Fruit fly (Drosophila melanogaster): ENCODE measurements around the gene CG7778.

CG7778 gene

DNA sequence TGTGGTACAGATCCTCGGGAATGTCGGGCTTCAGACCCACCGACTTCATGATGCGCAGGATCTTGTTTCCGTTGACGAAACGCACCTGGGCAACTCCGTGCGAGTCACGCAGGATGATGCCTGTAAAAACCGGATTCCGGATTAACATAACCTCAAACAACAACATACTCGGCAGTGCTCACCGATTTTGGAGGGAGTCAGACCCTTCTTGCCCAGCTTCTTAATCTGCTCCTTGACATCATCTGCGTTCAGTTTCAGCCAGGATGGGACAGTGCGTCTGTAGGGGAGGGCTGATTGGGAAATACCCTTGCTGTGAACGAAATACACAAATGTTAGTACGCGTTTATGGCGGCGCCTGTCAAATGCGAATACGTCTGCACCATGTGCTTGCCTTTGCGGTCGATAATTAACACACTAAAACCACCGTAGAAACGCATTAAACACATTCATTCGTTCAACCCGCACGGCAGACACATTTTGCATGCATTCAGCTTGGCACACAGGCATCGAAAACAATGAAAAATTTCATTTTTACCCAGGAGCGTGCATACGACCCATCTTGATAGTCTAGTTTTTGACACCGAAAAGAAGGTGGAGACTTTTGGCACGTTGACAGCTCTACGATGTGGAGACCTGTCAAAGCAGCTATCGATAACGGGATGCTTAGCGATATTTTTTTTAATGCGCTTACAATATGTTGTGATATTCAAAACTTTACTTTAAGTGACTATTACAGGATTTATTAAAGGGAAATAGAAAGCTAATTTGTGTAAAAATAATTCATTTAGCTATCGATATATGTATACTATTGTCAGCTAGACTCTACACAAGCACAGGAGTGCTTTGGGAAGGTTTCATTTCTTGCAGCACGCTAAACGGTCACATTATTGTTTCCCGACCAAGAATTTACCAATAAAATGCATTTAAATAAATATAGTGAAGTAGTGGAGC, 17.9 kb downstream of the CG7778 start, which contains the start of the genes RpS13 and CSN8 (continued):
- no peak for TF ChIP-seq CG9437 (GFP tag; optimal IDR thresholded peaks at IDR 0.05)
- no peak for TF ChIP-seq HLHmδ (GFP tag; optimal IDR thresholded peaks at IDR 0.05)
- no peak for TF ChIP-seq Ada2b (GFP tag; IDR thresholded peaks at IDR 0.05)
- 0 out of 3 replicates have a peak, but pooled peaks have one; percentile 11 for TF ChIP-seq CG7357 (GFP tag; IDR thresholded peaks at IDR 0.05)
- TF ChIP-seq Camta (GFP tag; optimal IDR thresholded peaks at IDR 0.05) = no peak
- no peak for TF ChIP-seq CG11695 (GFP tag; IDR thresholded peaks at IDR 0.05)
- TF ChIP-seq en (GFP tag; optimal IDR thresholded peaks at IDR 0.05) = no peak
- TF ChIP-seq Ssrp (tag; optimal IDR thresholded peaks at IDR 0.05) = no peak
- no peak for TF ChIP-seq ap (GFP tag; IDR thresholded peaks at IDR 0.05)
- TF ChIP-seq Gug (GFP tag; IDR thresholded peaks at IDR 0.05) = no peak
- peak; percentile 94 for TF ChIP-seq hb (GFP tag; IDR thresholded peaks at IDR 0.05; ENCODE audit: partially characterized antibody)
- TF ChIP-seq br (optimal IDR thresholded peaks at IDR 0.05) = no peak
- no peak for TF ChIP-seq Nf-YA (GFP tag; IDR thresholded peaks at IDR 0.05)
- TF ChIP-seq CG8924 (tag; optimal IDR thresholded peaks at IDR 0.05) = peak; percentile 38

DNA sequence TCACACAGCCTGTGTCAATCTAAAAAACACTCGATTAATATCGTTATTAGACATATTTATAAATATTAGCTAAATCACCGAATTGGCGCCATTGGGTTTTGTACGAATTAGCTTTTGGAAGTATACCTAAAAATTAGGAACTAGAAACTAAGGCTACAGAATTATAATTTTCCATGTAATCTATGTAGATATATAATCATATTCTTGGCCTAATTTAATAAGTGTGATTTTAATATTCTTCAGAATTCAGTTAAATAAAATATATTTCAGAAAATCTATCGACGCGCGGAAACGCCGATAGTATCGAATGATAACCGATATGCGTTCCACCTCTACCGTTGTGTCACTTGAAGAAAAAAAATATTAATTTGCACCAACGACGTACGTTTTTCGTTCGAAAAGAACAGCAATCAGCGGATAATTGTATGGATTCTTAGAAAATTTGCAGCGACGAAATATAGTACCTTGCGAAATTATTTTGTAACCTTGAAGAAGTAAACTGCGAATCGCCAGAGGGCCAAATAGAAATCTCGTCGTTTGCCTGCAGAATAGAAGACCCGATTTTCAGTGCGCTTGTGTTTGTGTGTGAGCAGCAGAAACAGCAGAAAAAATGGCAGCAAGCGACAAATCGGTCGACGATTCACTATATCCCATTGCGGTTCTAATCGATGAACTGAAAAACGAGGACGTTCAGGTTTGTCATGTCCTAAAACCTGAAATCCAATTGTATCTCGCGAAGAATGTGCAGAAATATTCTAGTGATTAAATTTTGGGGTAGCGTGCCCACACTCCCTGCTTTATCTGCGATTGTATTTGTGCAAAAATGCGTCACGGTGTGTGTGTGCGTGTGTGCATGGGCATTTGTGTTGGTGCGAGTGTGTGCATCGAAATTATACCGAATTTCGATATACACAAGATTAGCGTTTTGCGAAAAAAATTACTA, 19.6 kb downstream of the CG7778 start, which contains the start of gene Pp2A-29B:
Pp2A-29B (plus strand) TSS at position 338 of the 943 bp plus-strand sequence.
- TF ChIP-seq NK7.1 (GFP tag; optimal IDR thresholded peaks at IDR 0.05) = no peak
- no peak for TF ChIP-seq sens-2 (GFP tag; IDR thresholded peaks at IDR 0.05)
- TF ChIP-seq kni (GFP tag; optimal IDR thresholded peaks at IDR 0.05) = peak; percentile 55
- TF ChIP-seq run (tag; optimal IDR thresholded peaks at IDR 0.05) = no peak
- TF ChIP-seq cwo (GFP tag; optimal IDR thresholded peaks at IDR 0.05) = no peak
- TF ChIP-seq dm (GFP tag; optimal IDR thresholded peaks at IDR 0.05) = no peak
- no peak for TF ChIP-seq CG11695 (GFP tag; IDR thresholded peaks at IDR 0.05)
- no peak for TF ChIP-seq CG6175 (GFP tag; IDR thresholded peaks at IDR 0.05)
- TF ChIP-seq twi (tag; optimal IDR thresholded peaks at IDR 0.05) = peak; percentile 25
- no peak for TF ChIP-seq Dfd (GFP tag; optimal IDR thresholded peaks at IDR 0.05)
- TF ChIP-seq HLH54F (GFP tag; optimal IDR thresholded peaks at IDR 0.05) = no peak
- TF ChIP-seq CG6254 (GFP tag; optimal IDR thresholded peaks at IDR 0.05) = no peak
- no peak for TF ChIP-seq Oli (tag; optimal IDR thresholded peaks at IDR 0.05)
- no peak for TF ChIP-seq Dad (GFP tag; optimal IDR thresholded peaks at IDR 0.05)
- TF ChIP-seq CG7745 (tag; optimal IDR thresholded peaks at IDR 0.05) = no peak
- no peak for TF ChIP-seq ewg (GFP tag; optimal IDR thresholded peaks at IDR 0.05)
- no peak for TF ChIP-seq Nf-YB (GFP tag; optimal IDR thresholded peaks at IDR 0.05)
- TF ChIP-seq Hr3 (GFP tag; optimal IDR thresholded peaks at IDR 0.05) = peak; percentile 51
- TF ChIP-seq CG42726 (GFP tag; IDR thresholded peaks at IDR 0.05; ENCODE audit: partially characterized antibody) = peak; percentile 96
- TF ChIP-seq lilli (GFP tag; optimal IDR thresholded peaks at IDR 0.05) = peak; percentile 8
- peak; percentile 61 for TF ChIP-seq CG2712 (tag; optimal IDR thresholded peaks at IDR 0.05)
- no peak for TF ChIP-seq dati (GFP tag; IDR thresholded peaks at IDR 0.05)
- TF ChIP-seq TFAM (GFP tag; optimal IDR thresholded peaks at IDR 0.05) = no peak
- no peak for TF ChIP-seq CG1529 (GFP tag; optimal IDR thresholded peaks at IDR 0.05)
- TF ChIP-seq CG18619 (GFP tag; optimal IDR thresholded peaks at IDR 0.05) = peak; percentile 27
- TF ChIP-seq Bgb (GFP tag; IDR thresholded peaks at IDR 0.05; ENCODE audit: partially characterized antibody) = peak; percentile 97
- peak; percentile 19 for TF ChIP-seq D19A (tag; optimal IDR thresholded peaks at IDR 0.05)
- TF ChIP-seq cas (GFP tag; IDR thresholded peaks at IDR 0.05) = no peak
- TF ChIP-seq Gsc (GFP tag; IDR thresholded peaks at IDR 0.05) = no peak
- TF ChIP-seq CG2678 (tag; optimal IDR thresholded peaks at IDR 0.05) = peak; percentile 15
- no peak for TF ChIP-seq peb (GFP tag; IDR thresholded peaks at IDR 0.05)
- peak; percentile 100 for TF ChIP-seq nerfin-1 (tag; optimal IDR thresholded peaks at IDR 0.05)
- TF ChIP-seq CG10366 (GFP tag; IDR thresholded peaks at IDR 0.05) = no peak

All from whole organism, embryonic.